Worm (Caenorhabditis elegans) whole organism, L3 larva: ENCODE data around the gene F52H2.15.
A peak's percentile ranks its signal among the peaks of the same experiment; 100 is the strongest.

Experiments used
- R02D3.7 ChIP-seq: fragments of 150-350 bp; optimal IDR thresholded peaks from 2 replicates; lab custom pipeline; 2014; ENCODE audit warnings: missing biosample characterization, missing genetic modification characterization
- ama-1 ChIP-seq: fragments of 150-350 bp; optimal IDR thresholded peaks from 2 replicates; lab custom pipeline; 2018
- ceh-28 ChIP-seq: fragments of 150-350 bp; optimal IDR thresholded peaks from 2 replicates; lab custom pipeline; 2014; ENCODE audit warnings: missing biosample characterization, missing genetic modification reagents, missing genetic modification characterization
- ceh-9 ChIP-seq: sonication (generic microtip); optimal IDR thresholded peaks from 2 replicates; lab custom pipeline; 2018; ENCODE audit warnings: missing biosample characterization, missing genetic modification characterization
- egl-27 ChIP-seq: sonication (generic microtip); optimal IDR thresholded peaks from 4 replicates; lab custom pipeline; 2017; ENCODE audit warnings: missing biosample characterization, missing genetic modification reagents, missing genetic modification characterization
- egl-5 ChIP-seq: fragments of 150-350 bp; optimal IDR thresholded peaks from 2 replicates; lab custom pipeline; 2017; ENCODE audit warnings: missing biosample characterization, missing genetic modification reagents, missing genetic modification characterization, inconsistent platforms
- elt-2 ChIP-seq: sonication (generic microtip); optimal IDR thresholded peaks from 2 replicates; lab custom pipeline; 2016; ENCODE audit warnings: missing genetic modification reagents, mild to moderate bottlenecking, missing genetic modification characterization, missing compliant biosample characterization
- elt-3 ChIP-seq, 3 experiments: fragments of 150-350 bp in 1 of 3; sonication (generic microtip) in 2 of 3; optimal IDR thresholded peaks; 2 replicates in 2 of 3; 4 replicates in 1 of 3; lab custom pipeline; 2014 to 2017; ENCODE audit warnings: missing biosample characterization in 3 of 3, missing genetic modification characterization in 3 of 3
- fkh-10 ChIP-seq: sonication (generic microtip); optimal IDR thresholded peaks from 2 replicates; lab custom pipeline; 2017; ENCODE audit warnings: missing biosample characterization, missing genetic modification reagents, missing genetic modification characterization
- fos-1 ChIP-seq: fragments of 150-350 bp; optimal IDR thresholded peaks from 2 replicates; lab custom pipeline; 2014; ENCODE audit warnings: missing biosample characterization, missing genetic modification characterization
- hmg-11 ChIP-seq: sonication (generic microtip); optimal IDR thresholded peaks from 2 replicates; lab custom pipeline; 2016; ENCODE audit warnings: missing genetic modification characterization, missing compliant biosample characterization
- jun-1 ChIP-seq: fragments of 150-350 bp; optimal IDR thresholded peaks from 2 replicates; lab custom pipeline; 2014; ENCODE audit warnings: missing biosample characterization, missing genetic modification reagents, missing genetic modification characterization
- lin-15B ChIP-seq: fragments of 150-350 bp; optimal IDR thresholded peaks from 2 replicates; lab custom pipeline; 2014; ENCODE audit warnings: missing biosample characterization, missing genetic modification characterization
- lin-39 ChIP-seq: fragments of 150-350 bp; optimal IDR thresholded peaks from 2 replicates; lab custom pipeline; 2018; ENCODE audit warnings: missing biosample characterization, missing genetic modification reagents, missing genetic modification characterization
- lsy-12 ChIP-seq: sonication (generic microtip); optimal IDR thresholded peaks from 2 replicates; lab custom pipeline; 2016; ENCODE audit warnings: mild to moderate bottlenecking, missing genetic modification characterization, missing compliant biosample characterization
- mml-1 ChIP-seq: fragments of 150-350 bp; sonication (generic microtip); optimal IDR thresholded peaks from 3 replicates; lab custom pipeline; 2014; ENCODE audit warnings: missing biosample characterization, missing genetic modification characterization
- nfya-1 ChIP-seq: sonication (generic microtip); optimal IDR thresholded peaks from 2 replicates; lab custom pipeline; 2017; ENCODE audit warnings: missing genetic modification characterization, mild to moderate bottlenecking, missing compliant biosample characterization, antibody characterized with exemption, moderate library complexity; ENCODE audit not compliant: insufficient read depth
- nhr-11 ChIP-seq: fragments of 150-350 bp; optimal IDR thresholded peaks from 2 replicates; lab custom pipeline; 2014; ENCODE audit warnings: missing biosample characterization, missing genetic modification characterization
- nhr-12 ChIP-seq: fragments of 150-350 bp; optimal IDR thresholded peaks from 2 replicates; lab custom pipeline; 2014; ENCODE audit warnings: missing biosample characterization, missing genetic modification characterization
- nhr-23 ChIP-seq: fragments of 150-350 bp; optimal IDR thresholded peaks from 2 replicates; lab custom pipeline; 2014; ENCODE audit warnings: missing biosample characterization, missing genetic modification reagents, missing genetic modification characterization
- nhr-237 ChIP-seq: fragments of 150-350 bp; optimal IDR thresholded peaks from 2 replicates; lab custom pipeline; 2014; ENCODE audit warnings: missing biosample characterization, missing genetic modification characterization
- nhr-28 ChIP-seq: fragments of 150-350 bp; optimal IDR thresholded peaks from 2 replicates; lab custom pipeline; 2014; ENCODE audit warnings: missing biosample characterization, missing genetic modification characterization
- nhr-43 ChIP-seq: sonication (generic microtip); optimal IDR thresholded peaks from 2 replicates; lab custom pipeline; 2016; ENCODE audit warnings: mild to moderate bottlenecking, missing genetic modification characterization, missing compliant biosample characterization; ENCODE audit not compliant: poor library complexity, severe bottlenecking
- nhr-67 ChIP-seq: fragments of 150-350 bp; optimal IDR thresholded peaks from 2 replicates; lab custom pipeline; 2014; ENCODE audit warnings: missing biosample characterization, missing genetic modification characterization
- nhr-76 ChIP-seq: fragments of 150-350 bp; sonication (generic microtip); optimal IDR thresholded peaks from 5 replicates; lab custom pipeline; 2014; ENCODE audit warnings: missing biosample characterization, missing genetic modification characterization
- nhr-77 ChIP-seq: fragments of 150-350 bp; optimal IDR thresholded peaks from 2 replicates; lab custom pipeline; 2014; ENCODE audit warnings: missing biosample characterization, missing genetic modification characterization
- pha-4 ChIP-seq: fragments of 150-350 bp; optimal IDR thresholded peaks from 2 replicates; lab custom pipeline; 2014; ENCODE audit warnings: missing biosample characterization, missing genetic modification reagents, missing genetic modification characterization
- pqm-1 ChIP-seq: fragments of 150-350 bp; optimal IDR thresholded peaks from 2 replicates; lab custom pipeline; 2017; ENCODE audit warnings: missing biosample characterization, missing genetic modification characterization, inconsistent platforms
- sea-2 ChIP-seq: fragments of 150-350 bp; sonication (generic microtip); optimal IDR thresholded peaks from 4 replicates; lab custom pipeline; 2014; ENCODE audit warnings: missing biosample characterization, missing genetic modification reagents, missing genetic modification characterization
- skn-1 ChIP-seq: fragments of 150-350 bp; optimal IDR thresholded peaks from 2 replicates; lab custom pipeline; 2014; ENCODE audit warnings: missing biosample characterization, missing genetic modification characterization
- snpc-4 ChIP-seq: fragments of 150-350 bp; optimal IDR thresholded peaks from 2 replicates; lab custom pipeline; 2014; ENCODE audit warnings: missing biosample characterization, missing genetic modification characterization
- tbx-2 ChIP-seq: sonication (generic microtip); optimal IDR thresholded peaks from 2 replicates; lab custom pipeline; 2016; ENCODE audit warnings: mild to moderate bottlenecking, missing genetic modification characterization, missing compliant biosample characterization
- unc-39 ChIP-seq: sonication (generic microtip); optimal IDR thresholded peaks from 4 replicates; lab custom pipeline; 2017; ENCODE audit warnings: missing biosample characterization, missing genetic modification characterization
- unc-62 ChIP-seq: fragments of 150-350 bp; sonication (generic microtip); optimal IDR thresholded peaks from 4 replicates; lab custom pipeline; 2014; ENCODE audit warnings: missing biosample characterization, missing genetic modification reagents, missing genetic modification characterization
- zag-1 ChIP-seq: fragments of 150-350 bp; optimal IDR thresholded peaks from 2 replicates; lab custom pipeline; 2014; ENCODE audit warnings: missing biosample characterization, missing genetic modification characterization
- ztf-11 ChIP-seq: fragments of 150-350 bp; optimal IDR thresholded peaks from 2 replicates; lab custom pipeline; 2014; ENCODE audit warnings: missing biosample characterization, missing genetic modification characterization
- ztf-4 ChIP-seq: fragments of 150-350 bp; optimal IDR thresholded peaks from 2 replicates; lab custom pipeline; 2014; ENCODE audit warnings: missing biosample characterization, missing genetic modification characterization

Gene F52H2.15

DNA sequence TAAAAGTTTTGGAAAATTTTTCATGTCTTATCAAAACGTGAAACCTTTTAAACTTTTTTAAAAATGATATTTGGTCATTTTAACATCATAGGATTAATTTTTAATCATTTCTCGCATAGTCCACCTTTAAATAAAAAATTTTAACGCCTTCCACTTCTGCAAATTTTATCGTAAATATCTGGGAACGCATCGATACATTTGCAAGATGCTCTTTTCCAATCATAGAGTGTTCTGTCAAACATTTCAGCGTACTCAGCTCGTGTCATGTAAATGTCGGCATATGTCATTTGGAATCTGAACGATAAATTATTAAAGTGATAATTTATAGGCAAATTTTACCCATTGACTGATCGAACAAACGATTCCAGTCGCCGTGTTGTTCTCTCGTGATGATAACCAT is 5.2 kb upstream of the F52H2.15 start, which contains the start of gene F52H2.5:
Gene F52H2.5, minus strand, starts transcription at position 101 of the 400 bp plus-strand sequence.
- no peak for TF ChIP-seq fos-1
- TF ChIP-seq zag-1 (tag; lab: Kevin White, UChicago), result no peak
- no peak for TF ChIP-seq egl-27 (tag; lab: Kevin White, UChicago)
- TF ChIP-seq egl-5 (tag; lab: Kevin White, UChicago), result no peak
- no peak for TF ChIP-seq nhr-28
- no peak for TF ChIP-seq pqm-1
- TF ChIP-seq nhr-67, result no peak
- TF ChIP-seq nhr-11 (tag; lab: Kevin White, UChicago), result no peak
- no peak for TF ChIP-seq R02D3.7 (tag; lab: Kevin White, UChicago)
- no peak for TF ChIP-seq pha-4 (tag; lab: Kevin White, UChicago)
- TF ChIP-seq nhr-12, result no peak
- TF ChIP-seq sea-2 (GFP tag; lab: Kevin White, UChicago), result no peak
- TF ChIP-seq nhr-23 (tag; lab: Kevin White, UChicago), result no peak
- TF ChIP-seq elt-3 (tag; optimal IDR thresholded peaks at IDR 0.05; lab: Kevin White, UChicago), result no peak
- no peak for TF ChIP-seq ztf-11 (tag; lab: Kevin White, UChicago)
- no peak for TF ChIP-seq nhr-77 (tag; lab: Kevin White, UChicago)
- no peak for TF ChIP-seq nhr-43
- TF ChIP-seq ztf-4 (tag; lab: Kevin White, UChicago), result no peak

DNA sequence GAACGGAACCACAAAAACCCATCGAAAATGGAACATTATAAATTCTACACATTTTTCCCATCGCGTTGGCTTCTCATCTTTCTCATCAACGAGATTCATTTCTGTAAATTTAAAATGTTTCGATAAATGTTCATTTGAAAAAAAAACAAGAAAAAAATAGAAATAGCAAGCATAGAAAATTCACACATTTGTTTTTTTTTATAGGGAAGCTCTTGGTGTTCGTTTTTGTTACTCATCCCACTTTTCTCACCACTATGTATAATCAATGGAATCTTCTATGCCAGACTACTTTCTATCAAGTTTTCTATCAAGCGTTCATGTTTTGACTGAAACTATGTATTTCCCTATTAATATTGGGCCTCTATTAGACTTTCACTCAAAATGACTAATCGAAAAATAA is 1.1 kb upstream of the F52H2.15 start, which contains the start of gene dhcr-24:
Gene dhcr-24, minus strand, starts transcription at position 101 of the 400 bp plus-strand sequence.
- no peak for TF ChIP-seq ama-1 (lab: Kevin White, UChicago)
- no peak for TF ChIP-seq pha-4 (tag; lab: Kevin White, UChicago)
- no peak for TF ChIP-seq tbx-2 (tag; lab: Kevin White, UChicago)
- TF ChIP-seq mml-1, result no peak
- no peak for TF ChIP-seq R02D3.7 (tag; lab: Kevin White, UChicago)
- TF ChIP-seq snpc-4 (tag; lab: Kevin White, UChicago), result no peak
- TF ChIP-seq nhr-76, result no peak
- no peak for TF ChIP-seq jun-1
- no peak for TF ChIP-seq fos-1

DNA sequence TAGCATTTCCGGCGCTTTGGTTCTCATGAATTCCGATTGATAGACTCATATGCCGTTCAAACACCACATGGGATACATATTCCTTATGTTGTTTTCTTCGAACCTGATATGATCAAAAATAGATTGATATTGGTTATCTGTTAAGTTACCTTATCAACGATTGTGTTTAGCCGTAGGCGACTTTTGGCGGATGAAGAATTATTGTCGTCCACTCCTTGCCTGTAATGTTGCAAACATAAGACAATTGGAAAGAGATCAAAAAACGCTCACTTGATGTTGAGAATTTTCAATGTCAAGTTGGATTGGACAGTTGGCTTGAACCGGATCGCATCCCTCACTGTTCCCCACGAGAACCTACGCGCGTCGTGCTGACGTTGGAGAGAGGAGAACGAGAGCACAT is 2.6 kb downstream of the F52H2.15 start:
- TF ChIP-seq elt-3 (tag; optimal IDR thresholded peaks at IDR 0.05; lab: Kevin White, UChicago) (peak in 2 of 3 experiments; percentile 55 to 59), lsy-12 (tag; lab: Kevin White, UChicago) (no peak), zag-1 (tag; lab: Kevin White, UChicago) (no peak)

DNA sequence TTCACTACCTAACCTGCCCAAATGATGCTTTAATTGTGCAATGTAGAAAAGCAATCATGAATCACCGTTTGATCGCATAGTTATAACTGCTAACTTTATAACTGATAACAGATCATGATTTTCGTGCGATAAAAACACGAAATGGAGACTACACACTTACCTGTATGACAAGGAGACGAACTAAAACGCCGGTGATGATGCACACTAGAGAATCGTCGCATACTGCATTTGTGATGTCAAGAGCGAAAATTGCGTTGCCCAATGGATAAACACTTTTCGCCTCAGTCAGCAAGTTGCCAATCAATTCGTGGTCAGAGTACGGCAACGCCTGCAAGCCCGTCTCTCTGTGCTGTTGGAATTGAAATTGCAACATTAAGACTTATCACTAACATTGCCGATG is 3.9 kb downstream of the F52H2.15 start:
- TF ChIP-seq pqm-1 (peak; percentile 98), jun-1 (peak; percentile 78), skn-1 (tag; lab: Kevin White, UChicago) (peak; percentile 57), ceh-28 (peak; percentile 23), tbx-2 (tag; lab: Kevin White, UChicago) (no peak), egl-27 (tag; lab: Kevin White, UChicago) (peak; percentile 31), fkh-10 (GFP tag; lab: Kevin White, UChicago) (no peak), elt-2 (peak; percentile 98)
- TF ChIP-seq, all 47 proteins: peak for 6

DNA sequence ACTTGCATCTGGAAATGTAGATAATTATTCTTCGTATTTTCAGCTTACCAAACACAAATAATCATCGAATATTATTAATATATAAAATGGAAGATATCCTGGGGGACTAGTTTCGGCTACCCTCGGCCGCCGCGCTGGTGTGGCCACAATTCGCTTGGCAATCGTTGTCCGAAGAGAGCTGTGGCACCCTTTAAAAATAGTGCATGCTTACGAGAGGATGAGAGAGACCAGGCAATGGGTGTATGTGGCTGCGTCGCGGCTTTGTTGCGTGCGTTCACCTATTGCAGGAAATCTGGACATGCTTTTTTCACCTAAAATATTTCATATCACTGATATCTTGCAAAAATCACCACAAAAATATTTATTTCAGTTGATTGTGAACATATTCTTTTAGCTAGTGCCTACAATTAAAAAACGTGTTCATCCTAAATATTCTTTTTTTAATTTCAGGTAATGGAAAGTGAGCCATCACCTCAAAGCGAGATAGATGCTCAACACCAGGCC is 7.5 kb downstream of the F52H2.15 start, which contains the start of the genes ccd-5 and F52H2.1:
Gene ccd-5, minus strand, starts transcription at position 8 of the 504 bp plus-strand sequence.
Gene F52H2.1, plus strand, starts transcription at position 454 of the 504 bp plus-strand sequence.
- TF ChIP-seq pha-4 (tag; lab: Kevin White, UChicago) (no peak), unc-39 (no peak), ztf-4 (tag; lab: Kevin White, UChicago) (no peak), egl-27 (tag; lab: Kevin White, UChicago) (no peak), fkh-10 (GFP tag; lab: Kevin White, UChicago) (no peak), unc-62 (no peak), jun-1 (no peak), hmg-11 (tag; lab: Kevin White, UChicago) (peak; percentile 66), lsy-12 (tag; lab: Kevin White, UChicago) (no peak), lin-39 (peak; percentile 60), nfya-1 (tag; lab: Kevin White, UChicago) (peak; percentile 58), nhr-237 (tag; lab: Kevin White, UChicago) (no peak), lin-15B (tag; lab: Kevin White, UChicago) (no peak), egl-5 (tag; lab: Kevin White, UChicago) (no peak), ceh-9 (tag; lab: Kevin White, UChicago) (no peak), pqm-1 (no peak), elt-3 (tag; optimal IDR thresholded peaks at IDR 0.05; lab: Kevin White, UChicago) (no peak), zag-1 (tag; lab: Kevin White, UChicago) (no peak)
- TF ChIP-seq, all 47 proteins: peak for 3
